Fruit fly (Drosophila melanogaster): ENCODE data around the gene Ir67a.

Gene Ir67a

DNA sequence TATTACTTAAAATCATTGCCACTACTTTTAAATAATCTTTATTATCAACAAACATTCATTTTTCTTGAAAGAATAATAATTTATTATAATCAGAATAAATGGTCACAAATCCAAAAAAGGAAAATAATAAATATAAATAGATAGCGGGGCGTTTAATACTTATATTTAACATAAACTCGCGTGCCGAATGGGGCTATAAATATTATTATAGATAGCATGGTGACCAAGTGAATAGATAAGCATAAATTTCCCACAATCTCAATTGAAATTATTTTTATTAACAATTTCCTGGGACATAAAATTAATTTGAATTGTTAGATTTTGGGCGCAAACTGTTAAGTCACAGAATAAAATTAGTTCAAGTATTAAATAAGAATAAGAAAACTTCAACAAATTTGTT lies 37.4 kb downstream of the Ir67a start:
- TF ChIP-seq ttk (optimal IDR thresholded peaks at IDR 0.05): no peak
- TF ChIP-seq psq (optimal IDR thresholded peaks at IDR 0.05): no peak
- no peak for TF ChIP-seq Sin3A (optimal IDR thresholded peaks at IDR 0.05)
- no peak for TF ChIP-seq insv (optimal IDR thresholded peaks at IDR 0.05)
- TF ChIP-seq h (optimal IDR thresholded peaks at IDR 0.05): no peak
- no peak for TF ChIP-seq Myc (optimal IDR thresholded peaks at IDR 0.05)

DNA sequence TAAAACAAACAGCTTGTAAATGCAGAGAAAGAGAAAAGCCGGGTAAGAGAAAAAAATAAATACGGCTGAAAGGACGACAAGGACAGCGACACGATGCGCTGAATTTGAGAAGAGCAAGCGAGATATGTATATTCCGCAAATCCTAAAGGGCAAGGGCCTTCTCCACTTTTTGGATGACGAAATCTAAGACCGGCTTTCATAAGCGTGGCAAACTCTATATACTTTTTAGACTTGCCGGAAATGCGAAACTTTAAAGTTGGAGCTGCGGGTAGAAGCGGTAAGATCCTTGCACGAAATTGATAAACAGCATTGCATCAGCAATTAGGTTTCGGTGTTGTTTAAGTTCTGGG lies 38.1 kb downstream of the Ir67a start:
- no peak for TF ChIP-seq insv (optimal IDR thresholded peaks at IDR 0.05)
- no peak for TF ChIP-seq psq (optimal IDR thresholded peaks at IDR 0.05)
- TF ChIP-seq Sin3A (optimal IDR thresholded peaks at IDR 0.05): no peak
- no peak for TF ChIP-seq h (optimal IDR thresholded peaks at IDR 0.05)
- no peak for TF ChIP-seq Myc (optimal IDR thresholded peaks at IDR 0.05)
- TF ChIP-seq ttk (optimal IDR thresholded peaks at IDR 0.05): no peak

DNA sequence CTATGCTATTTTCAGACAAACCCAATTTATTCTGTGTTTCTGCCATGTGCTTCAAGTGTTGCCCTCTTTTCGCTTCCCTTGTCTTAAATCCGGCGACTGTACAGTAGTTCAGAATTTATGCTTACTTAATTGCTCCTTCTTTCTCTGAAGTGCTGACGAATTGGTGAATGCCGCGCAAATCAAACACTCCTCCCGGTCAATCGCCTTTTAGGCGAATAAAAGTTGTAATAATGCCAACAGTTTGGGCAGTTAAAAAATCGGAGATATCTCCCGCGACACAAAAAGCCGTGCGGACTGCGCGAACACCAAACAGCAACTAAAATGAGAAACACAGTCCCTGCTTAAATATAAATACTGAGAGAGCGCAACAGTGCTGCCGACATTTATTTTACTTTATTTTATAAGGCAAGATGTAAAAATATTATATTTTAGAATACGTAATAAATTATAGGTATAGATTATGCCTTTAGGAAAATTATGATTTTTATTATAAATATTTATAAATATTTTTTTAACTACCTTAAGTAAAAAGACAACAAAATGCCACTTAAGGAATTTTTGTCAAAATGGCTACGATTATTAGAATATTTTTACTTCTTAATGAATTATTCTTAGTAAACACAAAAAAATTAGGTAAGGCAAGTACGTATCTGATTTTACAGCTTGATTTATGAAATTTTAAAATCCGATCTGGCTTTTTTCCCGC lies 38.6 kb downstream of the Ir67a start, which contains the start of gene path:
path (minus strand) TSS at position 322 of the 706 bp plus-strand sequence.
- TF ChIP-seq psq (optimal IDR thresholded peaks at IDR 0.05): no peak
- no peak for TF ChIP-seq Sin3A (optimal IDR thresholded peaks at IDR 0.05)
- no peak for TF ChIP-seq Myc (optimal IDR thresholded peaks at IDR 0.05)
- TF ChIP-seq ttk (optimal IDR thresholded peaks at IDR 0.05): no peak
- TF ChIP-seq insv (optimal IDR thresholded peaks at IDR 0.05): no peak
- no peak for TF ChIP-seq h (optimal IDR thresholded peaks at IDR 0.05)

DNA sequence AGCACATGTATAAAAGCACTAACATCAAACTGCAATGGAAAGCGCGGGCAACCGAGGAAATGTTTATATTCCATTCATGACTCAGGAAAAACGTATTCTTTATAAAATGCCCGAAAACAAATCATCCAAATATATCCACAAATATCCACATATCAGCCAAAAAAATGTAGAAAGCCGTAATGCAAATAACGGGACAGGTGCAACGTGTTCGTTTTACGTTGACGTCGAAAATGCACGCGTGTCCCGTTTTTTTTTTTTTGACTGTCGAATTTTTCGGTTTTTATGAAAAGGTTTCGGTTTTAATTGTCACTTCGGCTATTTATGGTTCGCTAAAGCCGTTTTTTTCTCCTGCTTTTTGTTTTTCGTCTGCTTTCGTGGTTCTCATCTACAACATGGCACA lies 39.3 kb downstream of the Ir67a start:
- TF ChIP-seq h (optimal IDR thresholded peaks at IDR 0.05) (no peak), ttk (optimal IDR thresholded peaks at IDR 0.05) (no peak), Sin3A (optimal IDR thresholded peaks at IDR 0.05) (no peak), insv (optimal IDR thresholded peaks at IDR 0.05) (no peak), Myc (optimal IDR thresholded peaks at IDR 0.05) (no peak), psq (optimal IDR thresholded peaks at IDR 0.05) (no peak)

dm6 chr3L:9503552-9504317 lies 40.1 kb downstream of the Ir67a start:
- TF ChIP-seq psq (optimal IDR thresholded peaks at IDR 0.05): no peak
- no peak for TF ChIP-seq insv (optimal IDR thresholded peaks at IDR 0.05)

dm6 chr3L:9502856-9503255 lies 40.9 kb downstream of the Ir67a start:
- TF ChIP-seq Myc (optimal IDR thresholded peaks at IDR 0.05) (no peak), Sin3A (optimal IDR thresholded peaks at IDR 0.05) (no peak)

dm6 chr3L:9502294-9502693 lies 41.5 kb downstream of the Ir67a start:
- TF ChIP-seq h (optimal IDR thresholded peaks at IDR 0.05) (no peak), Sin3A (optimal IDR thresholded peaks at IDR 0.05) (no peak), ttk (optimal IDR thresholded peaks at IDR 0.05) (no peak), psq (optimal IDR thresholded peaks at IDR 0.05) (no peak), Myc (optimal IDR thresholded peaks at IDR 0.05) (no peak), insv (optimal IDR thresholded peaks at IDR 0.05) (no peak)

- no peak for TF ChIP-seq insv (optimal IDR thresholded peaks at IDR 0.05)
- no peak for TF ChIP-seq psq (optimal IDR thresholded peaks at IDR 0.05)
Observed at dm6 chr3L:9501298-9501697, 42.5 kb downstream of the Ir67a start.

DNA sequence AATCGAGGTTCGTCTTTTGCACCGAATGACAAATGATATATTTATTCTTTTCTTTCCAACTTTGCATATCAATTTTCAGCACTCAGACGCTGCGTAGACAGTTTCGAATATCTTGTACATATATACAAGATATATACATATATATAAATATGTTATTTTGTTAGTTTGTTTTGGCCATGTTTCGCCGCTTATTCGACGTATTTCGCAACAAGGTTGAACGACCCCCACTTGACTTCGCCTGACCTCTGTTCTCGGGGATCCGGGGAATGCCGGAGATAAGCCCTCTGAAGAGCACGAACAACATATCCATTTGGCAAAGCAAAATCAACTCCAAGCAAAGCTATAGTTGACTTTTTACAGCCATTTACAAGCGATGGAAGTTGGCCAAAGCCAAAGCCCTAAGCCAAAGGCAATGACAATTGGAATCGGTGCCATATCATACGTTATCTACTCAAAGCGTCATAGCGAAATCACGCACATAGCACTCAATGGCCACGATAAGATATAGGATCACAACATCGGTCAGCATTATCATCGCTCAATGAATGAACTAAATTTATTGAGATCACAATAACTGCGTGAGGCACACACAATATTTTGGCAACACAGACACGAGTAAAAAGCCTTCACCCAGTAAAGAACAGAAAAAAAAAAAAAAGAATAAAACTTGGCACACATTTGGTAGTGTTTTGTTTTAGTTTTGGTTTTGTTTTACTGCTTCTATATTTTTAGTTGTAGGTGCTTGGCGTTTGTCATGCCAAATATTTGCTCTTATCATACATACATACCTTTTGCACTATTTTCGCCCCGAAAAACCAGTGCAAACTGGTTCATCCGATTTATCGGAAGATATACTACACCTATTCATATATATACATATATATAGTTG lies 43.6 kb downstream of the Ir67a start:
- TF ChIP-seq Myc (optimal IDR thresholded peaks at IDR 0.05) (no peak), ttk (optimal IDR thresholded peaks at IDR 0.05) (no peak), Sin3A (optimal IDR thresholded peaks at IDR 0.05) (no peak), h (optimal IDR thresholded peaks at IDR 0.05) (no peak), insv (optimal IDR thresholded peaks at IDR 0.05) (no peak), psq (optimal IDR thresholded peaks at IDR 0.05) (no peak)

DNA sequence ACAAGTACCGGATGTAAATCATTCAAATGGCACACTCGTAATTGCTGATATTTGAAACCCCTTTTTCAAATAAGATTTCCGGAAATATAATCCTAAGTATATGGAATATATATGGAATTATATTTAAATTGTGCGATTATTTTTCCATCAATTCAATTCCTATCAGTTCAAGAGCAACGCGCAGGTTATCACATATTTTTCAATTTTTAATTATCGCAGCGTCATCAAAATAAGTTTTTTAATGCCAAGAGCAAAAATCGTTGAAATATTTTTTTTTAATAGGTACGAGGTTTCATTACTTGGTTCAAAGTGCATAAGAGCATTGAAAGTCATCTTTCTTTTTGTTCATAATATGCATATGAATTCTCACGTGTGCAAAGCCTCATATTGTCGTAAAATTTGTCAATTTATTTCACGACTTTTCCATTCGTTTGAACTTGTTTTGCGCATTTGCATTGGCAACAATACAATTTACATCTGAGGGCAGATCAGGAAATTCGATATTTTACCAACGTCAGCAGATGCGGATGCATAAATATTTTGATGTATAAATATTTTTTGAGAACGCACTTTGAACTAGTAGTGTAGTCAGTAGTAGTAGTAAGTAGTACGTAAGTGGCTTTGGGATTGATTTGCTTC lies 45.7 kb downstream of the Ir67a start:
- TF ChIP-seq h (optimal IDR thresholded peaks at IDR 0.05) (no peak), insv (optimal IDR thresholded peaks at IDR 0.05) (no peak), psq (optimal IDR thresholded peaks at IDR 0.05) (no peak), ttk (optimal IDR thresholded peaks at IDR 0.05) (no peak), Myc (optimal IDR thresholded peaks at IDR 0.05) (no peak), Sin3A (optimal IDR thresholded peaks at IDR 0.05) (no peak)

dm6 chr3L:9497249-9497648 lies 46.5 kb downstream of the Ir67a start:
- no peak for TF ChIP-seq Sin3A (optimal IDR thresholded peaks at IDR 0.05)
- no peak for TF ChIP-seq insv (optimal IDR thresholded peaks at IDR 0.05)
- TF ChIP-seq psq (optimal IDR thresholded peaks at IDR 0.05): no peak
- no peak for TF ChIP-seq h (optimal IDR thresholded peaks at IDR 0.05)
- TF ChIP-seq Myc (optimal IDR thresholded peaks at IDR 0.05): no peak
- no peak for TF ChIP-seq ttk (optimal IDR thresholded peaks at IDR 0.05)

Measured in Kc167 (cell line).